Worm (Caenorhabditis elegans) whole organism, young adult: Measurements from ENCODE around the gene fipr-21.

Source experiments
- B0019.2 ChIP-seq: fragments of 200-800 bp; sonication (Bioruptor generic); conservative IDR thresholded peaks from 2 replicates; pipeline ENCODE4 v1.3.6; 2022; ENCODE audit warnings: missing genetic modification reagents, missing genetic modification characterization, missing compliant biosample characterization
- B0261.1 ChIP-seq: sonication (generic microtip); optimal IDR thresholded peaks from 2 replicates; lab custom pipeline; 2016; ENCODE audit warnings: mild to moderate bottlenecking, missing genetic modification characterization, moderate library complexity, missing compliant biosample characterization
- F22D6.2 ChIP-seq: sonication (generic microtip); optimal IDR thresholded peaks from 2 replicates; lab custom pipeline; 2016; ENCODE audit warnings: mild to moderate bottlenecking, missing genetic modification characterization, missing compliant biosample characterization
- F33H1.4 ChIP-seq: fragments of 200-800 bp; sonication (Bioruptor generic); IDR thresholded peaks from 2 replicates; pipeline ENCODE4 v1.3.6; 2022; ENCODE audit warnings: missing genetic modification reagents, missing genetic modification characterization, missing compliant biosample characterization
- F39B2.1 ChIP-seq: fragments of 200-800 bp; sonication (Bioruptor generic); IDR thresholded peaks from 2 replicates; pipeline ENCODE4 v1.3.6; 2022; ENCODE audit warnings: missing genetic modification reagents, missing genetic modification characterization, missing compliant biosample characterization
- F49E8.2 ChIP-seq: sonication (generic microtip); optimal IDR thresholded peaks from 3 replicates; lab custom pipeline; 2017; ENCODE audit warnings: missing genetic modification characterization, mild to moderate bottlenecking, missing compliant biosample characterization, antibody characterized with exemption, moderate library complexity; ENCODE audit not compliant: insufficient read depth
- F55B11.4 ChIP-seq: sonication (generic microtip); optimal IDR thresholded peaks from 2 replicates; lab custom pipeline; 2016; ENCODE audit warnings: missing compliant biosample characterization, missing genetic modification characterization, borderline replicate concordance; ENCODE audit not compliant: insufficient read depth
- F57A8.1 ChIP-seq: fragments of 200-800 bp; sonication (Bioruptor generic); optimal IDR thresholded peaks from 2 replicates; lab custom pipeline; 2018; ENCODE audit warnings: mild to moderate bottlenecking, missing genetic modification characterization, moderate library complexity, missing compliant biosample characterization
- F57C9.4 ChIP-seq: sonication (generic microtip); optimal IDR thresholded peaks from 2 replicates; lab custom pipeline; 2017; ENCODE audit warnings: mild to moderate bottlenecking, missing genetic modification characterization, missing compliant biosample characterization
- Y53G8AR.9 ChIP-seq: fragments of 200-800 bp; sonication (Bioruptor generic); conservative IDR thresholded peaks from 2 replicates; pipeline ENCODE4 v1.3.6; 2022; ENCODE audit warnings: missing genetic modification reagents, missing genetic modification characterization, missing compliant biosample characterization
- Y79H2A.3 ChIP-seq: fragments of 200-800 bp; sonication (Bioruptor generic); conservative IDR thresholded peaks from 2 replicates; pipeline ENCODE4 v1.3.6; 2022; ENCODE audit warnings: missing genetic modification reagents, missing genetic modification characterization, missing compliant biosample characterization
- akir-1 ChIP-seq: fragments of 200-800 bp; sonication (Bioruptor generic); optimal IDR thresholded peaks from 2 replicates; lab custom pipeline; 2018; ENCODE audit warnings: mild to moderate bottlenecking, missing genetic modification characterization, moderate library complexity, missing compliant biosample characterization
- attf-3 ChIP-seq: fragments of 200-800 bp; sonication (Bioruptor generic); conservative IDR thresholded peaks from 2 replicates; pipeline ENCODE4 v1.3.6; 2022; ENCODE audit warnings: missing genetic modification reagents, missing genetic modification characterization, missing compliant biosample characterization
- attf-5 ChIP-seq: fragments of 200-800 bp; sonication (Bioruptor generic); optimal IDR thresholded peaks from 2 replicates; lab custom pipeline; 2018; ENCODE audit warnings: mild to moderate bottlenecking, missing genetic modification characterization, missing compliant biosample characterization
- cebp-2 ChIP-seq: fragments of 200-800 bp; sonication (Bioruptor generic); IDR thresholded peaks from 2 replicates; pipeline ENCODE4 v1.3.6; 2022; ENCODE audit warnings: missing genetic modification characterization, missing compliant biosample characterization
- ceh-27 ChIP-seq: fragments of 200-800 bp; sonication (Bioruptor generic); optimal IDR thresholded peaks from 2 replicates; lab custom pipeline; 2018; ENCODE audit warnings: mild to moderate bottlenecking, missing genetic modification characterization, moderate library complexity, missing compliant biosample characterization
- ceh-40 ChIP-seq: fragments of 200-800 bp; sonication (Bioruptor generic); IDR thresholded peaks from 2 replicates; pipeline ENCODE4 v1.3.6; 2022; ENCODE audit warnings: missing genetic modification characterization, missing compliant biosample characterization
- ceh-79 ChIP-seq: sonication (generic microtip); optimal IDR thresholded peaks from 2 replicates; lab custom pipeline; 2017; ENCODE audit warnings: mild to moderate bottlenecking, missing genetic modification characterization, missing compliant biosample characterization
- chd-7 ChIP-seq: sonication (generic microtip); optimal IDR thresholded peaks from 2 replicates; lab custom pipeline; 2016; ENCODE audit warnings: mild to moderate bottlenecking, missing genetic modification characterization, moderate library complexity, missing compliant biosample characterization
- ekl-4 ChIP-seq: fragments of 200-800 bp; sonication (Bioruptor generic); IDR thresholded peaks from 2 replicates; pipeline ENCODE4 v1.3.6; 2022; ENCODE audit warnings: missing genetic modification reagents, missing genetic modification characterization, missing compliant biosample characterization
- ets-4 ChIP-seq: fragments of 200-800 bp; sonication (Bioruptor generic); optimal IDR thresholded peaks from 2 replicates; lab custom pipeline; 2018; ENCODE audit warnings: mild to moderate bottlenecking, missing genetic modification characterization, missing compliant biosample characterization
- fkh-3 ChIP-seq: sonication (generic microtip); optimal IDR thresholded peaks from 2 replicates; lab custom pipeline; 2016; ENCODE audit warnings: mild to moderate bottlenecking, missing genetic modification characterization, missing compliant biosample characterization
- gei-17 ChIP-seq: fragments of 200-800 bp; sonication (Bioruptor generic); optimal IDR thresholded peaks from 2 replicates; lab custom pipeline; 2018; ENCODE audit warnings: mild to moderate bottlenecking, missing genetic modification characterization, missing compliant biosample characterization
- hlh-26 ChIP-seq: fragments of 200-800 bp; sonication (Bioruptor generic); conservative IDR thresholded peaks from 2 replicates; pipeline ENCODE4 v1.3.6; 2022; ENCODE audit warnings: missing genetic modification reagents, missing genetic modification characterization, missing compliant biosample characterization
- hsf-1 ChIP-seq: fragments of 200-800 bp; sonication (Bioruptor generic); IDR thresholded peaks from 2 replicates; pipeline ENCODE4 v1.3.6; 2022; ENCODE audit warnings: missing genetic modification reagents, missing genetic modification characterization, missing compliant biosample characterization
- let-607 ChIP-seq, 2 experiments: fragments of 200-800 bp in 1 of 2; sonication (Bioruptor generic) in 1 of 2; sonication (generic microtip) in 1 of 2; optimal IDR thresholded peaks; 2 replicates each; lab custom pipeline; 2016 to 2018; ENCODE audit warnings: mild to moderate bottlenecking in 2 of 2, missing compliant biosample characterization in 2 of 2, missing genetic modification characterization in 2 of 2, moderate library complexity in 2 of 2, missing genotype in 1 of 2
- lin-26 ChIP-seq: fragments of 200-800 bp; sonication (Bioruptor generic); IDR thresholded peaks from 2 replicates; pipeline ENCODE4 v1.3.6; 2022; ENCODE audit warnings: missing genetic modification reagents, missing genetic modification characterization, missing compliant biosample characterization
- lir-1 ChIP-seq: fragments of 200-800 bp; sonication (Bioruptor generic); conservative IDR thresholded peaks from 2 replicates; pipeline ENCODE4 v1.3.6; 2022; ENCODE audit warnings: missing genetic modification reagents, missing genetic modification characterization, missing compliant biosample characterization
- lsl-1 ChIP-seq: fragments of 200-800 bp; sonication (Bioruptor generic); optimal IDR thresholded peaks from 2 replicates; lab custom pipeline; 2018; ENCODE audit warnings: mild to moderate bottlenecking, missing genetic modification characterization, moderate library complexity, missing compliant biosample characterization
- madf-10 ChIP-seq: sonication (generic microtip); optimal IDR thresholded peaks from 2 replicates; lab custom pipeline; 2016; ENCODE audit warnings: mild to moderate bottlenecking, missing genetic modification characterization, missing compliant biosample characterization
- madf-3 ChIP-seq: fragments of 200-800 bp; sonication (Bioruptor generic); IDR thresholded peaks from 2 replicates; pipeline ENCODE4 v1.3.6; 2022; ENCODE audit warnings: missing genetic modification reagents, missing genetic modification characterization, missing compliant biosample characterization
- mcd-1 ChIP-seq: fragments of 200-800 bp; sonication (Bioruptor generic); IDR thresholded peaks from 2 replicates; pipeline ENCODE4 v1.3.6; 2022; ENCODE audit warnings: missing genetic modification reagents, missing genetic modification characterization, missing compliant biosample characterization
- mes-4 ChIP-seq: sonication (generic microtip); optimal IDR thresholded peaks from 2 replicates; lab custom pipeline; 2016; ENCODE audit warnings: missing genotype, missing genetic modification characterization, missing compliant biosample characterization
- nfyb-1 ChIP-seq: fragments of 200-800 bp; sonication (Bioruptor generic); IDR thresholded peaks from 2 replicates; pipeline ENCODE4 v1.3.6; 2022; ENCODE audit warnings: missing genetic modification reagents, missing genetic modification characterization, missing compliant biosample characterization
- pha-4 ChIP-seq: fragments of 150-350 bp; sonication (generic microtip); optimal IDR thresholded peaks from 2 replicates; lab custom pipeline; 2014; ENCODE audit warnings: missing biosample characterization, missing genetic modification reagents, missing genetic modification characterization
- rcor-1 ChIP-seq: fragments of 200-800 bp; sonication (Bioruptor generic); IDR thresholded peaks from 2 replicates; pipeline ENCODE4 v1.3.6; 2022; ENCODE audit warnings: missing genetic modification reagents, missing genetic modification characterization, missing compliant biosample characterization
- rpc-1 ChIP-seq, 2 experiments: fragments of 150-350 bp in 1 of 2; sonication (generic microtip) in 1 of 2; optimal IDR thresholded peaks; 2 replicates each; lab custom pipeline; 2014 to 2018; ENCODE audit warnings: missing biosample characterization in 1 of 2, missing genetic modification characterization in 1 of 2, missing genetic modification reagents in 1 of 2, missing genotype in 1 of 2
- snpc-1.3 ChIP-seq: sonication (generic microtip); optimal IDR thresholded peaks from 2 replicates; lab custom pipeline; 2017; ENCODE audit warnings: missing genetic modification characterization, mild to moderate bottlenecking, missing compliant biosample characterization, antibody characterized with exemption, moderate library complexity, missing genotype, missing genetic modification reagents; ENCODE audit not compliant: insufficient read depth
- snpc-4 ChIP-seq, 5 experiments: fragments of 150-350 bp in 1 of 5; sonication (generic microtip) in 4 of 5; optimal IDR thresholded peaks; 2 replicates each; lab custom pipeline; 2014 to 2018; ENCODE audit warnings: missing genetic modification characterization in 5 of 5, missing biosample characterization in 3 of 5, antibody characterized with exemption in 2 of 5, mild to moderate bottlenecking in 2 of 5, missing compliant biosample characterization in 2 of 5, missing genotype in 2 of 5, moderate library complexity in 2 of 5, missing genetic modification reagents in 1 of 5
- tlf-1 ChIP-seq: fragments of 200-800 bp; sonication (Bioruptor generic); optimal IDR thresholded peaks from 2 replicates; lab custom pipeline; 2018; ENCODE audit warnings: mild to moderate bottlenecking, missing genetic modification characterization, missing compliant biosample characterization
- unc-130 ChIP-seq: sonication (generic microtip); optimal IDR thresholded peaks from 2 replicates; lab custom pipeline; 2016; ENCODE audit warnings: missing genetic modification reagents, missing genetic modification characterization, missing compliant biosample characterization
- zim-3 ChIP-seq: sonication (generic microtip); optimal IDR thresholded peaks from 2 replicates; lab custom pipeline; 2017; ENCODE audit warnings: mild to moderate bottlenecking, missing genetic modification characterization, moderate library complexity, missing compliant biosample characterization
- ztf-3 ChIP-seq: fragments of 200-800 bp; sonication (Bioruptor generic); optimal IDR thresholded peaks from 2 replicates; lab custom pipeline; 2018; ENCODE audit warnings: mild to moderate bottlenecking, missing genetic modification characterization, missing compliant biosample characterization
- ztf-6 ChIP-seq: fragments of 200-800 bp; sonication (Bioruptor generic); IDR thresholded peaks from 2 replicates; pipeline ENCODE4 v1.3.6; 2022; ENCODE audit warnings: missing genetic modification reagents, missing genetic modification characterization, missing compliant biosample characterization

The fipr-21 gene

DNA sequence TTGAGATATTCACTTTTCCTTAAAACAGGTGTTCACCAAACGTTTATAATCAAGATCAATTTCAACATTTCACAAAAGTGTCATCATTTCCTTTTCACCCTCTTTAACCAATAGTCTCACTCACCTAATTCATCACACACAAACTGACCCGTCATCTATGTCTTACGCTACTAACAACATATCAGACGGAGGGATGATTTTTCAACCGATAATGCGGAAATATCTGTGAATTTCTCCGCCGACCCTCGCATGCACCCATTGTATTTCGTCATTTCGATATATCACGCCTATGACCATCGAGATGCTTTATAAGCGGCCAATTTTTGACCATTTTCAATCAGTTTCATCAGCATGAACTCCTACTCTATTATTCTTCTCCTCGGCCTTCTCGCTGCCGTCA, at the start of gene fipr-21:
Gene fipr-21 (plus strand): TSS at position 352 of the 400 bp plus-strand sequence.
- TF ChIP-seq snpc-4 (GFP tag; optimal IDR thresholded peaks at IDR 0.05; lab: Kevin White, UChicago), result no peak
- TF ChIP-seq snpc-4 (tag; optimal IDR thresholded peaks at IDR 0.05; lab: Kevin White, UChicago), result no peak
- peak; percentile 22 for TF ChIP-seq chd-7 (tag; lab: Kevin White, UChicago)

DNA sequence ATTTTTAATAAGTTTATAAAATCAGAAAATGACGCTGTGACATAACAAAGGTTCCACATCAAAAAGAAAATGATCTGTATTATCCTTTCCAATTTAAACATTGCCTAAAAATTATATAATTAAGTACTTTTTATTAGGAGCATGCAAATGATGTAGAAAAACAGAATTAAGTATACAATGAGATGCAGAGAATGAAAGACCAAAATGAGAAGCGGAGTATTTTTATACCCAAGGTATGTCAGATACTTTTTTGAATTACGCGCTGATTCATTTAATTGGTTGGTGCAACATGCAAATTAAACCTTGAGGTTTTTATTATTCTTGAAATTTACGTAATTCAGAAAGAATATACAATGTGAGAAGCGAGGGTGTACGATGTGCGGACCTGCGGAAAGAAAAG, 44.3 kb upstream of the fipr-21 start, which contains the start of gene C32A9.1:
Gene C32A9.1 (minus strand): TSS at position 101 of the 400 bp plus-strand sequence.
- TF ChIP-seq lir-1 (GFP tag; lab: Robert Waterston, UW) (no peak), ets-4 (GFP tag; lab: Kevin White, UChicago) (no peak), ztf-6 (no peak), B0261.1 (no peak), rcor-1 (GFP tag; lab: Robert Waterston, UW) (no peak), zim-3 (tag; lab: Kevin White, UChicago) (no peak), lin-26 (GFP tag; lab: Robert Waterston, UW) (no peak), rpc-1 (optimal IDR thresholded peaks at IDR 0.05; lab: Kevin White, UChicago) (no peak), rpc-1 (tag; optimal IDR thresholded peaks at IDR 0.05; lab: Kevin White, UChicago) (no peak), ekl-4 (GFP tag; lab: Robert Waterston, UW) (no peak), fkh-3 (tag; lab: Kevin White, UChicago) (no peak), snpc-1.3 (no peak), Y53G8AR.9 (no peak), unc-130 (GFP tag; lab: Kevin White, UChicago) (no peak), ceh-79 (no peak), F33H1.4 (no peak), lsl-1 (GFP tag; lab: Kevin White, UChicago) (no peak), let-607 (tag; optimal IDR thresholded peaks at IDR 0.05; lab: Kevin White, UChicago) (no peak), akir-1 (GFP tag; lab: Kevin White, UChicago) (no peak), hsf-1 (no peak)

DNA sequence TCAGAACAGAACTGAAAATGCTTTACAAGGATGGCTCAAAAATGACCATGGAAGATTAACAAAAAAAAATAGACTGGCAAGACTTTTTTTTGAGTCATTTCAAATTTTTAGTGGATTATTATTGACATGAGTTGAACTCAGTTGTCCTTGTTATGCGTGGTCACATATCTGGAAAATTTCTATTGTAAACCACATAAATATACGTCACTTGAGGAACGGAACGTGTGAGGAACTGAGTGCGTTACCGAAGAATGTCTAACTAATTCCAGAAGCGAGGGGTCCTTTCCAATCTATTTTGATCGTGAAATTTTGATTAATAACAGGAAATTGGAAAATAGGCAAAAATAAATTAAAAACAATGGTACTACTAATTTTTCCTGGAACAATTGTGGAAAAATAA, 42.0 kb upstream of the fipr-21 start:
- TF ChIP-seq F57A8.1 (no peak), madf-10 (no peak), snpc-1.3 (no peak), ceh-40 (GFP tag; lab: Robert Waterston, UW) (no peak), Y79H2A.3 (GFP tag; lab: Robert Waterston, UW) (no peak), mcd-1 (no peak), attf-5 (GFP tag; lab: Kevin White, UChicago) (no peak), cebp-2 (no peak), F22D6.2 (tag; lab: Kevin White, UChicago) (no peak), akir-1 (GFP tag; lab: Kevin White, UChicago) (no peak), attf-3 (GFP tag; lab: Robert Waterston, UW) (no peak), gei-17 (GFP tag; lab: Kevin White, UChicago) (no peak), F49E8.2 (tag; lab: Kevin White, UChicago) (no peak), tlf-1 (GFP tag; lab: Kevin White, UChicago) (no peak)

DNA sequence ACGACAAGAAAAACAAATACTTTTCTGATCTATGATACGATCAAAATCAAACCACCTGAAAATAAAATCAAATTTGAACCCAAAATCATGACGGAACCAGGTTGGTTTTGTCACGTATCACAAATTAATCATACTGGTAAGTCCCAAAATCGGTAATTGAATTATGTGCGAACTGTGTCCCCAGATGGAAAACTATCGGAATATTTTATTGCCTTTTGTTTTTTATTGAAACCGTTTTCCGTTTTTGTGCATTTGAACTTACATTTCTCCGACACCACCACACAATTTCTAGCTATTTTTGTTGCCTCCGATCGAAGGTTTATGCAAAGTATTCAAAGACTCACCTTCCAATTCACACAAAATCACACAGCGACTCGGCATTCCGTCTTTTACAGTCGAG, 30.9 kb upstream of the fipr-21 start, which contains the start of gene F41E7.2:
Gene F41E7.2 (plus strand): TSS at position 301 of the 400 bp plus-strand sequence.
- TF ChIP-seq B0019.2 (GFP tag; lab: Robert Waterston, UW) (no peak), pha-4 (tag; lab: Kevin White, UChicago) (no peak), ceh-27 (GFP tag; lab: Kevin White, UChicago) (no peak), F55B11.4 (no peak), F57C9.4 (tag; lab: Kevin White, UChicago) (no peak), nfyb-1 (GFP tag; lab: Robert Waterston, UW) (no peak), madf-3 (GFP tag; lab: Robert Waterston, UW) (no peak), ztf-3 (no peak), rcor-1 (GFP tag; lab: Robert Waterston, UW) (no peak), F39B2.1 (GFP tag; lab: Robert Waterston, UW) (no peak), Y53G8AR.9 (no peak), cebp-2 (no peak), hlh-26 (GFP tag; lab: Robert Waterston, UW) (no peak), let-607 (tag; optimal IDR thresholded peaks at IDR 0.05; lab: Kevin White, UChicago) (no peak), mes-4 (tag; lab: Kevin White, UChicago) (no peak)
